Worm (Caenorhabditis elegans): ENCODE data around the gene C02B8.6.

C02B8.6 gene

ce11 chrX:8160016-8160415 is 23.9 kb upstream of the C02B8.6 start:
- no peak for TF ChIP-seq scrt-1 (GFP tag; IDR thresholded peaks at IDR 0.05)
- TF ChIP-seq pes-1 (GFP tag; IDR thresholded peaks at IDR 0.05), result no peak
- TF ChIP-seq ama-1 (optimal IDR thresholded peaks at IDR 0.05), result peak; percentile 86
- TF ChIP-seq hmg-4 (GFP tag; optimal IDR thresholded peaks at IDR 0.05), result no peak
- no peak for TF ChIP-seq hnd-1 (tag; optimal IDR thresholded peaks at IDR 0.05)
- TF ChIP-seq sea-1 (GFP tag; conservative IDR thresholded peaks at IDR 0.05), result 0 out of 2 replicates have a peak, but pooled peaks have one; percentile 16
- no peak for TF ChIP-seq tra-4 (tag; optimal IDR thresholded peaks at IDR 0.05)

ce11 chrX:8158975-8159813 is 23.1 kb upstream of the C02B8.6 start, which contains the start of gene hil-3:
hil-3 (plus strand) TSS chrX:8159169.
- TF ChIP-seq ceh-36 (tag; optimal IDR thresholded peaks at IDR 0.05), result peak; percentile 55
- TF ChIP-seq tbx-11 (GFP tag; IDR thresholded peaks at IDR 0.05), result 0 out of 2 replicates have a peak, but pooled peaks have one; percentile 37
- 0 out of 2 replicates have a peak, but pooled peaks have one; percentile 14 for TF ChIP-seq scrt-1 (GFP tag; IDR thresholded peaks at IDR 0.05)
- TF ChIP-seq ets-7 (tag; optimal IDR thresholded peaks at IDR 0.05), result no peak
- no peak for TF ChIP-seq flt-1 (GFP tag; IDR thresholded peaks at IDR 0.05)
- TF ChIP-seq tbx-37 (GFP tag; conservative IDR thresholded peaks at IDR 0.05), result 0 out of 2 replicates have a peak, but pooled peaks have one; percentile 19
- TF ChIP-seq hmg-4 (GFP tag; optimal IDR thresholded peaks at IDR 0.05), result peak; percentile 54
- TF ChIP-seq ama-1 (optimal IDR thresholded peaks at IDR 0.05), result peak; percentile 97
- TF ChIP-seq sea-1 (GFP tag; conservative IDR thresholded peaks at IDR 0.05), result peak; percentile 81
- TF ChIP-seq tra-4 (tag; optimal IDR thresholded peaks at IDR 0.05), result no peak
- TF ChIP-seq hmbx-1 (tag; optimal IDR thresholded peaks at IDR 0.05), result no peak
- TF ChIP-seq B0310.2 (tag; optimal IDR thresholded peaks at IDR 0.05), result peak; percentile 69
- TF ChIP-seq aly-1 (tag; optimal IDR thresholded peaks at IDR 0.05), result peak; percentile 21
- TF ChIP-seq ceh-13 (GFP tag; optimal IDR thresholded peaks at IDR 0.05), result no peak
- TF ChIP-seq F13C5.2 (tag; optimal IDR thresholded peaks at IDR 0.05), result peak; percentile 3
- peak; percentile 42; the same call in 1 of the 2 replicates for TF ChIP-seq pes-1 (GFP tag; IDR thresholded peaks at IDR 0.05)
- no peak for TF ChIP-seq hnd-1 (tag; optimal IDR thresholded peaks at IDR 0.05)

ce11 chrX:8157132-8157531 is 21.0 kb upstream of the C02B8.6 start:
- TF ChIP-seq ets-7 (tag; optimal IDR thresholded peaks at IDR 0.05) (no peak), ceh-13 (GFP tag; optimal IDR thresholded peaks at IDR 0.05) (no peak), flt-1 (GFP tag; IDR thresholded peaks at IDR 0.05) (peak; percentile 59; the same call in 1 of the 2 replicates), tbx-11 (GFP tag; IDR thresholded peaks at IDR 0.05) (no peak), tbx-37 (GFP tag; conservative IDR thresholded peaks at IDR 0.05) (no peak), aly-1 (tag; optimal IDR thresholded peaks at IDR 0.05) (no peak), F13C5.2 (tag; optimal IDR thresholded peaks at IDR 0.05) (no peak), B0310.2 (tag; optimal IDR thresholded peaks at IDR 0.05) (no peak), sea-1 (GFP tag; conservative IDR thresholded peaks at IDR 0.05) (peak; percentile 65; the same call in 1 of the 2 replicates), scrt-1 (GFP tag; IDR thresholded peaks at IDR 0.05) (no peak), ama-1 (optimal IDR thresholded peaks at IDR 0.05) (no peak), hnd-1 (tag; optimal IDR thresholded peaks at IDR 0.05) (no peak), hmg-4 (GFP tag; optimal IDR thresholded peaks at IDR 0.05) (peak; percentile 73), tra-4 (tag; optimal IDR thresholded peaks at IDR 0.05) (no peak), pes-1 (GFP tag; IDR thresholded peaks at IDR 0.05) (peak; percentile 31; the same call in 1 of the 2 replicates), ceh-36 (tag; optimal IDR thresholded peaks at IDR 0.05) (no peak)

- TF ChIP-seq hnd-1 (tag; optimal IDR thresholded peaks at IDR 0.05) (no peak), hmg-4 (GFP tag; optimal IDR thresholded peaks at IDR 0.05) (no peak), ama-1 (optimal IDR thresholded peaks at IDR 0.05) (no peak), B0310.2 (tag; optimal IDR thresholded peaks at IDR 0.05) (no peak), pes-1 (GFP tag; IDR thresholded peaks at IDR 0.05) (0 out of 2 replicates have a peak, but pooled peaks have one; percentile 30), F13C5.2 (tag; optimal IDR thresholded peaks at IDR 0.05) (no peak), tbx-37 (GFP tag; conservative IDR thresholded peaks at IDR 0.05) (0 out of 2 replicates have a peak, but pooled peaks have one; percentile 21), ets-7 (tag; optimal IDR thresholded peaks at IDR 0.05) (no peak), tbx-11 (GFP tag; IDR thresholded peaks at IDR 0.05) (0 out of 2 replicates have a peak, but pooled peaks have one; percentile 27), ceh-36 (tag; optimal IDR thresholded peaks at IDR 0.05) (no peak), aly-1 (tag; optimal IDR thresholded peaks at IDR 0.05) (no peak), flt-1 (GFP tag; IDR thresholded peaks at IDR 0.05) (0 out of 2 replicates have a peak, but pooled peaks have one; percentile 37), hmbx-1 (tag; optimal IDR thresholded peaks at IDR 0.05) (no peak), sea-1 (GFP tag; conservative IDR thresholded peaks at IDR 0.05) (peak; percentile 45)
Measured at ce11 chrX:8156502-8156901, 20.4 kb upstream of the C02B8.6 start.

ce11 chrX:8155969-8156368 is 19.8 kb upstream of the C02B8.6 start:
- TF ChIP-seq ceh-13 (GFP tag; optimal IDR thresholded peaks at IDR 0.05), result peak; percentile 83
- peak; percentile 91 for TF ChIP-seq tbx-11 (GFP tag; IDR thresholded peaks at IDR 0.05)
- TF ChIP-seq aly-1 (tag; optimal IDR thresholded peaks at IDR 0.05), result no peak
- peak; percentile 97 for TF ChIP-seq hmg-4 (GFP tag; optimal IDR thresholded peaks at IDR 0.05)
- TF ChIP-seq scrt-1 (GFP tag; IDR thresholded peaks at IDR 0.05), result peak; percentile 97
- TF ChIP-seq B0310.2 (tag; optimal IDR thresholded peaks at IDR 0.05), result peak; percentile 87
- TF ChIP-seq flt-1 (GFP tag; IDR thresholded peaks at IDR 0.05), result peak; percentile 96
- peak; percentile 78 for TF ChIP-seq F13C5.2 (tag; optimal IDR thresholded peaks at IDR 0.05)
- peak; percentile 94 for TF ChIP-seq tbx-37 (GFP tag; conservative IDR thresholded peaks at IDR 0.05)
- TF ChIP-seq ceh-36 (tag; optimal IDR thresholded peaks at IDR 0.05), result peak; percentile 93
- TF ChIP-seq hmbx-1 (tag; optimal IDR thresholded peaks at IDR 0.05), result peak; percentile 71
- peak; percentile 68 for TF ChIP-seq tra-4 (tag; optimal IDR thresholded peaks at IDR 0.05)
- TF ChIP-seq pes-1 (GFP tag; IDR thresholded peaks at IDR 0.05), result peak; percentile 98
- TF ChIP-seq ets-7 (tag; optimal IDR thresholded peaks at IDR 0.05), result peak; percentile 46
- peak; percentile 46 for TF ChIP-seq hnd-1 (tag; optimal IDR thresholded peaks at IDR 0.05)
- TF ChIP-seq sea-1 (GFP tag; conservative IDR thresholded peaks at IDR 0.05), result peak; percentile 99
- TF ChIP-seq ama-1 (optimal IDR thresholded peaks at IDR 0.05), result no peak

- peak; percentile 58 for TF ChIP-seq tbx-11 (GFP tag; IDR thresholded peaks at IDR 0.05)
- peak; percentile 61 for TF ChIP-seq scrt-1 (GFP tag; IDR thresholded peaks at IDR 0.05)
- TF ChIP-seq tbx-37 (GFP tag; conservative IDR thresholded peaks at IDR 0.05), result peak; percentile 79
- TF ChIP-seq flt-1 (GFP tag; IDR thresholded peaks at IDR 0.05), result peak; percentile 83
- peak; percentile 81 for TF ChIP-seq pes-1 (GFP tag; IDR thresholded peaks at IDR 0.05)
Measured at ce11 chrX:8155447-8155877, 19.3 kb upstream of the C02B8.6 start.

Data from whole organism, early embryonic.